Worm (Caenorhabditis elegans) whole organism, mixed stage, embryonic: ENCODE measurements around the gene his-71.

Experiments used
- ces-1 ChIP-seq: fragments of 150-350 bp; optimal IDR thresholded peaks from 2 replicates; lab custom pipeline; 2014; ENCODE audit warnings: missing biosample characterization, missing genetic modification reagents, missing genetic modification characterization
- elt-1 ChIP-seq: sonication (generic microtip); optimal IDR thresholded peaks from 2 replicates; lab custom pipeline; 2017; ENCODE audit warnings: missing genetic modification characterization, mild to moderate bottlenecking, missing compliant biosample characterization, antibody characterized with exemption, moderate library complexity, borderline replicate concordance; ENCODE audit not compliant: insufficient read depth
- elt-3 ChIP-seq: fragments of 150-350 bp; optimal IDR thresholded peaks from 2 replicates; lab custom pipeline; 2014; ENCODE audit warnings: missing biosample characterization, missing genetic modification characterization
- lin-13 ChIP-seq: fragments of 150-350 bp; optimal IDR thresholded peaks from 2 replicates; lab custom pipeline; 2014; ENCODE audit warnings: missing biosample characterization, missing genetic modification characterization
- nhr-12 ChIP-seq: fragments of 150-350 bp; optimal IDR thresholded peaks from 2 replicates; lab custom pipeline; 2014; ENCODE audit warnings: missing biosample characterization, missing genetic modification characterization
- pha-4 ChIP-seq: fragments of 150-350 bp; optimal IDR thresholded peaks from 2 replicates; lab custom pipeline; 2018; ENCODE audit warnings: missing biosample characterization, missing genetic modification reagents, missing genetic modification characterization
- sem-2 ChIP-seq: fragments of 200-800 bp; sonication (Bioruptor generic); optimal IDR thresholded peaks from 2 replicates; lab custom pipeline; 2018; ENCODE audit warnings: mild to moderate bottlenecking, missing genetic modification characterization, missing compliant biosample characterization
- snpc-4 ChIP-seq: fragments of 150-350 bp; optimal IDR thresholded peaks from 2 replicates; lab custom pipeline; 2014; ENCODE audit warnings: missing biosample characterization, missing genetic modification characterization
- unc-39 ChIP-seq: fragments of 150-350 bp; optimal IDR thresholded peaks from 2 replicates; lab custom pipeline; 2014; ENCODE audit warnings: missing biosample characterization, missing genetic modification characterization

- TF ChIP-seq elt-1 (tag; lab: Kevin White, UChicago) (no peak), pha-4 (no peak), unc-39 (tag; lab: Kevin White, UChicago) (no peak), nhr-12 (no peak), elt-3 (tag; lab: Kevin White, UChicago) (no peak), sem-2 (GFP tag; lab: Kevin White, UChicago) (no peak), snpc-4 (tag; lab: Kevin White, UChicago) (no peak), ces-1 (GFP tag; lab: Kevin White, UChicago) (no peak), lin-13 (tag; lab: Kevin White, UChicago) (no peak)
These were observed 21.8 kb upstream of the his-71 start, which contains the start of the genes F45E1.1 and F45E1.2 for ce11 chrX:8003663-8004062.
